Fruit fly (Drosophila melanogaster) whole organism, embryonic: ENCODE results near the gene ssp3.

Experiments used
- Adf1 ChIP-seq: fragments of 200-800 bp; sonication (Bioruptor generic); IDR thresholded peaks from 2 replicates; pipeline ENCODE4 v1.3.6; 2022; ENCODE audit warnings: missing biosample characterization, missing genetic modification characterization
- Aef1 ChIP-seq: fragments of 200-800 bp; sonication (Bioruptor generic); IDR thresholded peaks from 3 replicates; pipeline ENCODE4 v1.3.6; 2022; ENCODE audit warnings: missing biosample characterization, missing genetic modification characterization
- Atf3 ChIP-seq: fragments of 200-800 bp; sonication (Bioruptor generic); optimal IDR thresholded peaks from 3 replicates; lab custom pipeline; 2016; ENCODE audit warnings: missing biosample characterization, missing genetic modification characterization
- Bgb ChIP-seq: fragments of 200-800 bp; sonication (Bioruptor generic); IDR thresholded peaks from 2 replicates; pipeline ENCODE4 v1.3.6; 2022; ENCODE audit warnings: missing biosample characterization, missing genetic modification characterization; ENCODE audit not compliant: partially characterized antibody
- CG10267 ChIP-seq: fragments of 200-800 bp; sonication (Bioruptor generic); optimal IDR thresholded peaks from 2 replicates; lab custom pipeline; 2018; ENCODE audit warnings: missing biosample characterization, mild to moderate bottlenecking, missing genetic modification characterization, moderate library complexity
- CG11560 ChIP-seq: fragments of 200-800 bp; sonication (Bioruptor generic); IDR thresholded peaks from 3 replicates; pipeline ENCODE4 v1.3.6; 2022; ENCODE audit warnings: missing biosample characterization, missing genetic modification characterization
- CG12236 ChIP-seq: fragments of 200-800 bp; sonication (Bioruptor generic); optimal IDR thresholded peaks from 2 replicates; lab custom pipeline; 2016; ENCODE audit warnings: missing biosample characterization, missing genetic modification characterization
- CG14667 ChIP-seq: fragments of 200-800 bp; sonication (Bioruptor generic); IDR thresholded peaks from 2 replicates; pipeline ENCODE4 v1.3.6; 2022; ENCODE audit warnings: missing biosample characterization, missing genetic modification characterization
- CG16813 ChIP-seq: fragments of 200-800 bp; sonication (Bioruptor generic); IDR thresholded peaks from 3 replicates; pipeline ENCODE4 v1.3.6; 2022; ENCODE audit warnings: missing biosample characterization, missing genetic modification characterization; ENCODE audit not compliant: partially characterized antibody
- CG17829 ChIP-seq: fragments of 200-800 bp; optimal IDR thresholded peaks from 2 replicates; lab custom pipeline; 2019; ENCODE audit warnings: missing biosample characterization, mild to moderate bottlenecking, missing genetic modification characterization, moderate library complexity
- CG18764 ChIP-seq: fragments of 200-800 bp; sonication (Bioruptor generic); optimal IDR thresholded peaks from 3 replicates; lab custom pipeline; 2016; ENCODE audit warnings: missing biosample characterization, missing genetic modification characterization
- CG31224 ChIP-seq: fragments of 200-800 bp; sonication (Bioruptor generic); IDR thresholded peaks from 2 replicates; pipeline ENCODE4 v1.3.6; 2022; ENCODE audit warnings: missing biosample characterization, missing genetic modification characterization
- CG32772 ChIP-seq: fragments of 200-800 bp; sonication (Bioruptor generic); IDR thresholded peaks from 2 replicates; pipeline ENCODE4 v1.3.6; 2022; ENCODE audit warnings: missing biosample characterization, missing genetic modification characterization
- CG3726 ChIP-seq: fragments of 200-800 bp; sonication (Bioruptor generic); IDR thresholded peaks from 3 replicates; pipeline ENCODE4, ENCODE4 v1.3.6; 2022; ENCODE audit warnings: missing biosample characterization, missing genetic modification characterization
- CG42726 ChIP-seq: fragments of 200-800 bp; sonication (Bioruptor generic); IDR thresholded peaks from 2 replicates; pipeline ENCODE4 v1.3.6; 2022; ENCODE audit warnings: missing biosample characterization, missing genetic modification characterization; ENCODE audit not compliant: partially characterized antibody
- CG43689 ChIP-seq: fragments of 200-800 bp; sonication (Bioruptor generic); IDR thresholded peaks from 2 replicates; pipeline ENCODE4 v1.3.6; 2022; ENCODE audit warnings: missing biosample characterization, missing genetic modification characterization
- CG8359 ChIP-seq: fragments of 200-800 bp; sonication (Bioruptor generic); optimal IDR thresholded peaks from 2 replicates; lab custom pipeline; 2017; ENCODE audit warnings: missing biosample characterization, mild to moderate bottlenecking, missing genetic modification characterization, borderline replicate concordance
- CG9932 ChIP-seq: fragments of 200-800 bp; sonication (Bioruptor generic); IDR thresholded peaks from 2 replicates; pipeline ENCODE4 v1.3.6; 2022; ENCODE audit warnings: missing biosample characterization, missing genetic modification characterization
- CrebB ChIP-seq: fragments of 200-800 bp; sonication (Bioruptor generic); optimal IDR thresholded peaks from 3 replicates; lab custom pipeline; 2018; ENCODE audit warnings: missing biosample characterization, mild to moderate bottlenecking, missing genetic modification characterization
- D19B ChIP-seq: fragments of 200-800 bp; sonication (Bioruptor generic); optimal IDR thresholded peaks from 2 replicates; lab custom pipeline; 2017; ENCODE audit warnings: missing biosample characterization, mild to moderate bottlenecking, missing genetic modification characterization
- Deaf1 ChIP-seq: fragments of 200-800 bp; optimal IDR thresholded peaks from 3 replicates; lab custom pipeline; 2019; ENCODE audit warnings: missing biosample characterization, mild to moderate bottlenecking, missing genetic modification characterization, moderate library complexity
- Dek ChIP-seq: fragments of 200-800 bp; sonication (Bioruptor generic); optimal IDR thresholded peaks from 3 replicates; lab custom pipeline; 2019; ENCODE audit warnings: missing biosample characterization, mild to moderate bottlenecking, missing genetic modification characterization, moderate library complexity
- Doc3 ChIP-seq: fragments of 200-800 bp; sonication (Bioruptor generic); IDR thresholded peaks from 3 replicates; pipeline ENCODE4 v1.3.6; 2022; ENCODE audit warnings: missing biosample characterization, missing genetic modification characterization; ENCODE audit not compliant: partially characterized antibody
- Lhr ChIP-seq: fragments of 200-800 bp; sonication (Bioruptor generic); optimal IDR thresholded peaks from 3 replicates; lab custom pipeline; 2017; ENCODE audit warnings: mild to moderate bottlenecking, missing biosample characterization, missing genetic modification reagents, missing genetic modification characterization
- MESR4 ChIP-seq: fragments of 200-800 bp; sonication (Bioruptor generic); optimal IDR thresholded peaks from 2 replicates; lab custom pipeline; 2018; ENCODE audit warnings: missing biosample characterization, mild to moderate bottlenecking, missing genetic modification characterization, moderate library complexity
- NC2β ChIP-seq: fragments of 200-800 bp; sonication (Bioruptor generic); optimal IDR thresholded peaks from 2 replicates; lab custom pipeline; 2016; ENCODE audit warnings: missing biosample characterization, missing genetic modification characterization
- NFAT ChIP-seq: fragments of 200-800 bp; sonication (Bioruptor generic); IDR thresholded peaks from 2 replicates; pipeline ENCODE4 v1.3.6; 2022; ENCODE audit warnings: missing biosample characterization, missing genetic modification characterization
- Nf-YC ChIP-seq: fragments of 200-800 bp; optimal IDR thresholded peaks from 3 replicates; lab custom pipeline; 2019; ENCODE audit warnings: missing biosample characterization, mild to moderate bottlenecking, missing genetic modification characterization, moderate library complexity
- Stat92E ChIP-seq, 3 experiments: fragments of >200 bp in 2 of 3; fragments of 200-800 bp in 1 of 3; sonication (Bioruptor generic) in 1 of 3; optimal IDR thresholded peaks; 2 replicates each; lab custom pipeline; 2017 to 2019; ENCODE audit warnings: missing biosample characterization in 3 of 3, missing genetic modification characterization in 3 of 3, mild to moderate bottlenecking in 1 of 3, moderate library complexity in 1 of 3
- aop ChIP-seq: fragments of 200-800 bp; sonication (Bioruptor generic); IDR thresholded peaks from 2 replicates; pipeline ENCODE4 v1.3.6; 2022; ENCODE audit warnings: missing biosample characterization, missing genetic modification characterization
- az2 ChIP-seq: fragments of 200-800 bp; sonication (Bioruptor generic); optimal IDR thresholded peaks from 3 replicates; lab custom pipeline; 2016; ENCODE audit warnings: missing biosample characterization, missing genetic modification characterization
- br ChIP-seq: fragments of >200 bp; optimal IDR thresholded peaks from 2 replicates; lab custom pipeline; 2017
- esg ChIP-seq: fragments of 200-800 bp; sonication (Bioruptor generic); conservative IDR thresholded peaks from 2 replicates; pipeline ENCODE4 v1.3.6; 2022; ENCODE audit warnings: missing biosample characterization, missing genetic modification characterization
- eve ChIP-seq, 2 experiments: fragments of >200 bp; optimal IDR thresholded peaks; 2 replicates each; lab custom pipeline; 2017; ENCODE audit warnings: missing biosample characterization in 2 of 2, missing genetic modification characterization in 2 of 2
- ewg ChIP-seq: fragments of 200-800 bp; sonication (Bioruptor generic); optimal IDR thresholded peaks from 3 replicates; lab custom pipeline; 2017; ENCODE audit warnings: mild to moderate bottlenecking, missing biosample characterization, missing genetic modification reagents, missing genetic modification characterization
- hth ChIP-seq: fragments of >200 bp; optimal IDR thresholded peaks from 2 replicates; lab custom pipeline; 2017; ENCODE audit warnings: inconsistent platforms
- lab ChIP-seq: fragments of 200-800 bp; sonication (Bioruptor generic); optimal IDR thresholded peaks from 3 replicates; lab custom pipeline; 2017; ENCODE audit warnings: missing biosample characterization, missing genetic modification characterization, mild to moderate bottlenecking, moderate library complexity, missing genetic modification reagents
- mam ChIP-seq: fragments of 200-800 bp; sonication (Bioruptor generic); optimal IDR thresholded peaks from 3 replicates; lab custom pipeline; 2016; ENCODE audit warnings: missing biosample characterization, missing genetic modification characterization
- nerfin-1 ChIP-seq: fragments of 200-800 bp; sonication (Bioruptor generic); optimal IDR thresholded peaks from 3 replicates; lab custom pipeline; 2019; ENCODE audit warnings: missing biosample characterization, mild to moderate bottlenecking, missing genetic modification characterization, moderate library complexity
- peb ChIP-seq: fragments of 200-800 bp; sonication (Bioruptor generic); IDR thresholded peaks from 2 replicates; pipeline ENCODE4 v1.3.6; 2022; ENCODE audit warnings: missing biosample characterization, missing genetic modification characterization
- ranshi ChIP-seq: fragments of 200-800 bp; sonication (Bioruptor generic); IDR thresholded peaks from 2 replicates; pipeline ENCODE4 v1.3.6; 2022; ENCODE audit warnings: missing biosample characterization, missing genetic modification characterization
- salm ChIP-seq: fragments of 200-800 bp; sonication (Bioruptor generic); optimal IDR thresholded peaks from 2 replicates; lab custom pipeline; 2018; ENCODE audit warnings: missing biosample characterization, mild to moderate bottlenecking, missing genetic modification characterization
- schlank ChIP-seq: fragments of 200-800 bp; sonication (Bioruptor generic); optimal IDR thresholded peaks from 2 replicates; lab custom pipeline; 2018; ENCODE audit warnings: missing biosample characterization, mild to moderate bottlenecking, missing genetic modification characterization
- seq ChIP-seq: fragments of 200-800 bp; sonication (Bioruptor generic); IDR thresholded peaks from 2 replicates; pipeline ENCODE4 v1.3.6; 2022; ENCODE audit warnings: missing biosample characterization, missing genetic modification characterization
- slbo ChIP-seq: fragments of 200-800 bp; sonication (Bioruptor generic); IDR thresholded peaks from 2 replicates; pipeline ENCODE4 v1.3.6; 2022; ENCODE audit warnings: missing biosample characterization, missing genetic modification characterization
- ttk ChIP-seq: fragments of 200-800 bp; sonication (Bioruptor generic); IDR thresholded peaks from 2 replicates; pipeline ENCODE4 v2.1.2; 2022; ENCODE audit warnings: missing biosample characterization, missing genetic modification characterization
- twi ChIP-seq: fragments of 200-800 bp; optimal IDR thresholded peaks from 2 replicates; lab custom pipeline; 2019; ENCODE audit warnings: missing biosample characterization, mild to moderate bottlenecking, missing genetic modification characterization, moderate library complexity
- unc-4 ChIP-seq: fragments of 200-800 bp; sonication (Bioruptor generic); IDR thresholded peaks from 2 replicates; pipeline ENCODE4 v1.3.6; 2022; ENCODE audit warnings: missing biosample characterization, missing genetic modification characterization; ENCODE audit not compliant: partially characterized antibody
- zen ChIP-seq: fragments of 200-800 bp; sonication (Bioruptor generic); optimal IDR thresholded peaks from 3 replicates; lab custom pipeline; 2018; ENCODE audit warnings: missing biosample characterization, mild to moderate bottlenecking, missing genetic modification characterization, moderate library complexity
- zen2 ChIP-seq: fragments of 200-800 bp; sonication (Bioruptor generic); IDR thresholded peaks from 3 replicates; pipeline ENCODE4 v1.3.6; 2022; ENCODE audit warnings: missing biosample characterization, missing genetic modification characterization; ENCODE audit not compliant: partially characterized antibody

Gene ssp3

DNA sequence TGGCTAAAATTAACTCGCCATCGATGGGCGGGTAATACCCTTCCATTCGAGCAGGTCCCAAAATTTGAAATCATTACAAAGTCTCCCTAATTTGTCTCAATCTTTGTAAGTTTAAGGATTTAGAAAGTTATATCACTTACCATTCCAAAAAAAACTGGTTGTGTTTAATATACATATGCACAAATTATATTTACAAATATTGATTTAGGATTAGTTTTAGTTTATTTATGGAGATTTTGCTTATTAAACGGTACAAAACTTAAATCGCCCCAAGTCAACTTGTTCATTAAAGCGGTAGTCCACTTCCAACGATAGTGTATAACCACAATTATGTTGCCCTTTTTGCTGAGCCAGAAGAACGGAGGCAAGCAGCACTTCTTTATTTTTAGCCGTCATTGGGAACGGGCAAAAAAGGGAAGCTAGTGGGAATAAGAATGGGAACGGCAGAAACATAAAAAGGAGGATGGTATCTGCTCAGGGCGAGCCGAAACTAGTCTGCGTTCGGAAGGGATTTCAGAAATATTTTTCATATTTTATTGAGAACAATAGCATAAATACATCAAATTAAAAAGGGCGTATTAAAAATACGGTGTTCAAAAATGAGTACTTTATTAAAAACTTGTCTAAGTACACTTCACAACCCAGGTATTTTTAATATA, 4.4 kb upstream of the ssp3 start (continued):
- TF ChIP-seq CG18764: peak; percentile 18
- no peak for TF ChIP-seq br (lab: Kevin White, UChicago)
- TF ChIP-seq Aef1 (GFP tag; lab: Robert Waterston, UW): peak; percentile 13; the same call in 1 of the 3 replicates
- no peak for TF ChIP-seq eve (GFP tag; optimal IDR thresholded peaks at IDR 0.05; lab: Kevin White, UChicago)
- TF ChIP-seq CG43689 (GFP tag; lab: Robert Waterston, UW): no peak
- TF ChIP-seq CG8359 (GFP tag; lab: Kevin White, UChicago): no peak
- peak; percentile 52 for TF ChIP-seq nerfin-1 (tag; lab: Kevin White, UChicago)
- TF ChIP-seq esg (GFP tag; lab: Robert Waterston, UW): no peak
- no peak for TF ChIP-seq CrebB
- peak in 1 of 3 experiments; percentile 46 for TF ChIP-seq Stat92E (GFP tag; optimal IDR thresholded peaks at IDR 0.05; lab: Kevin White, UChicago)
- TF ChIP-seq slbo (GFP tag; lab: Robert Waterston, UW): 0 out of 2 replicates have a peak, but pooled peaks have one; percentile 22
- peak; percentile 70 for TF ChIP-seq salm (tag; lab: Kevin White, UChicago)
- TF ChIP-seq Bgb (GFP tag; lab: Robert Waterston, UW): no peak
- TF ChIP-seq az2: peak; percentile 81
- no peak for TF ChIP-seq MESR4 (GFP tag; lab: Kevin White, UChicago)
- no peak for TF ChIP-seq schlank (tag; lab: Kevin White, UChicago)
- TF ChIP-seq Deaf1 (tag; lab: Kevin White, UChicago): no peak
- TF ChIP-seq zen (tag; lab: Kevin White, UChicago): no peak
- peak; percentile 44 for TF ChIP-seq NC2β (GFP tag; lab: Kevin White, UChicago)
- no peak for TF ChIP-seq CG12236
- TF ChIP-seq Atf3 (GFP tag; lab: Kevin White, UChicago): no peak
- TF ChIP-seq CG31224 (GFP tag; lab: Robert Waterston, UW): peak; percentile 96
- TF ChIP-seq unc-4 (GFP tag; lab: Robert Waterston, UW): no peak
- no peak for TF ChIP-seq zen2 (GFP tag; lab: Robert Waterston, UW)
- no peak for TF ChIP-seq Doc3 (GFP tag; lab: Robert Waterston, UW)
- TF ChIP-seq peb (GFP tag; lab: Robert Waterston, UW): peak; percentile 48; the same call in 1 of the 2 replicates
- peak; percentile 36 for TF ChIP-seq twi (tag; lab: Kevin White, UChicago)
- peak; percentile 22 for TF ChIP-seq Nf-YC (tag; lab: Kevin White, UChicago)
- no peak for TF ChIP-seq Adf1 (GFP tag; lab: Robert Waterston, UW)
- peak; percentile 68 for TF ChIP-seq ewg
- no peak for TF ChIP-seq CG16813 (GFP tag; lab: Robert Waterston, UW)
- peak; percentile 19; the same call in 1 of the 2 replicates for TF ChIP-seq ranshi (GFP tag; lab: Robert Waterston, UW)
- peak; percentile 58; the same call in 1 of the 2 replicates for TF ChIP-seq CG32772
- TF ChIP-seq aop (GFP tag; lab: Robert Waterston, UW): no peak
- TF ChIP-seq NFAT (GFP tag; lab: Robert Waterston, UW): no peak
- peak; percentile 48 for TF ChIP-seq CG10267
- TF ChIP-seq CG42726 (GFP tag; lab: Robert Waterston, UW): no peak
- no peak for TF ChIP-seq Lhr (GFP tag; lab: Kevin White, UChicago)
- no peak; the same call in none of the 2 replicates for TF ChIP-seq CG14667 (GFP tag; lab: Robert Waterston, UW)
- TF ChIP-seq lab: peak; percentile 56
- TF ChIP-seq Dek: peak; percentile 63
- TF ChIP-seq CG17829 (tag; lab: Kevin White, UChicago): peak; percentile 81
- TF ChIP-seq mam (GFP tag; lab: Kevin White, UChicago): no peak
- TF ChIP-seq seq (GFP tag; lab: Robert Waterston, UW): no peak
- TF ChIP-seq hth (lab: Kevin White, UChicago): no peak
- TF ChIP-seq CG3726 (GFP tag; lab: Robert Waterston, UW): no peak
- no peak for TF ChIP-seq CG11560 (tag; lab: Robert Waterston, UW)
- TF ChIP-seq ttk (GFP tag; lab: Robert Waterston, UW): no peak
- TF ChIP-seq D19B (GFP tag; lab: Kevin White, UChicago): no peak
- no peak for TF ChIP-seq CG9932 (GFP tag; lab: Robert Waterston, UW)
